Fruit fly (Drosophila melanogaster) whole organism, embryonic: ENCODE data around the gene Shaw.

Experiments used
- B-H1 ChIP-seq: fragments of 200-800 bp; sonication (Bioruptor generic); IDR thresholded peaks from 3 replicates; pipeline ENCODE4 v1.3.6; 2022; ENCODE audit warnings: missing biosample characterization, missing genetic modification characterization
- BtbVII ChIP-seq: fragments of 200-800 bp; sonication (Bioruptor generic); optimal IDR thresholded peaks from 3 replicates; lab custom pipeline; 2017; ENCODE audit warnings: missing biosample characterization, mild to moderate bottlenecking, missing genetic modification characterization
- CG10267 ChIP-seq: fragments of 200-800 bp; sonication (Bioruptor generic); optimal IDR thresholded peaks from 2 replicates; lab custom pipeline; 2018; ENCODE audit warnings: missing biosample characterization, mild to moderate bottlenecking, missing genetic modification characterization, moderate library complexity
- CG10654 ChIP-seq: fragments of 200-800 bp; sonication (Bioruptor generic); optimal IDR thresholded peaks from 2 replicates; lab custom pipeline; 2016; ENCODE audit warnings: missing biosample characterization, missing genetic modification characterization
- CG11398 ChIP-seq: fragments of 200-800 bp; sonication (Bioruptor generic); optimal IDR thresholded peaks from 2 replicates; lab custom pipeline; 2016; ENCODE audit warnings: missing biosample characterization, missing genetic modification characterization
- CG11456 ChIP-seq: fragments of 200-800 bp; sonication (Bioruptor generic); IDR thresholded peaks from 3 replicates; pipeline ENCODE4 v1.3.6; 2022; ENCODE audit warnings: missing biosample characterization, missing genetic modification characterization
- CG11696 ChIP-seq: fragments of 200-800 bp; sonication (Bioruptor generic); IDR thresholded peaks from 2 replicates; pipeline ENCODE4 v1.3.6; 2022; ENCODE audit warnings: missing biosample characterization, missing genetic modification characterization
- CG12071 ChIP-seq: fragments of 200-800 bp; sonication (Bioruptor generic); optimal IDR thresholded peaks from 3 replicates; lab custom pipeline; 2018; ENCODE audit warnings: missing biosample characterization, mild to moderate bottlenecking, missing genetic modification characterization
- CG13296 ChIP-seq: fragments of 200-800 bp; sonication (Bioruptor generic); optimal IDR thresholded peaks from 3 replicates; lab custom pipeline; 2018; ENCODE audit warnings: missing biosample characterization, mild to moderate bottlenecking, missing genetic modification characterization
- CG15479 ChIP-seq: fragments of 200-800 bp; sonication (Bioruptor generic); optimal IDR thresholded peaks from 3 replicates; lab custom pipeline; 2019; ENCODE audit warnings: missing biosample characterization, mild to moderate bottlenecking, missing genetic modification characterization, moderate library complexity
- CG1603 ChIP-seq: fragments of 200-800 bp; sonication (Bioruptor generic); optimal IDR thresholded peaks from 2 replicates; lab custom pipeline; 2019; ENCODE audit warnings: missing biosample characterization, mild to moderate bottlenecking, missing genetic modification characterization, moderate library complexity
- CG17359 ChIP-seq: fragments of 200-800 bp; sonication (Bioruptor generic); optimal IDR thresholded peaks from 3 replicates; lab custom pipeline; 2018; ENCODE audit warnings: missing biosample characterization, mild to moderate bottlenecking, missing genetic modification characterization, moderate library complexity
- CG7556 ChIP-seq: fragments of 200-800 bp; sonication (Bioruptor generic); optimal IDR thresholded peaks from 2 replicates; lab custom pipeline; 2017; ENCODE audit warnings: missing biosample characterization, mild to moderate bottlenecking, missing genetic modification characterization
- CG7963 ChIP-seq: fragments of 200-800 bp; sonication (Bioruptor generic); IDR thresholded peaks from 3 replicates; pipeline ENCODE4 v1.3.6; 2022; ENCODE audit warnings: missing biosample characterization, missing genetic modification characterization; ENCODE audit not compliant: partially characterized antibody
- CG7987 ChIP-seq: fragments of 200-800 bp; sonication (Bioruptor generic); optimal IDR thresholded peaks from 2 replicates; lab custom pipeline; 2018; ENCODE audit warnings: missing biosample characterization, mild to moderate bottlenecking, missing genetic modification characterization, moderate library complexity
- D19B ChIP-seq: fragments of 200-800 bp; sonication (Bioruptor generic); optimal IDR thresholded peaks from 2 replicates; lab custom pipeline; 2017; ENCODE audit warnings: missing biosample characterization, mild to moderate bottlenecking, missing genetic modification characterization
- Dfd ChIP-seq, 2 experiments: fragments of >200 bp; optimal IDR thresholded peaks; 2 replicates each; lab custom pipeline; 2017; ENCODE audit warnings: missing biosample characterization in 2 of 2, missing genetic modification characterization in 2 of 2
- HLH4C ChIP-seq: fragments of 200-800 bp; sonication (Bioruptor generic); IDR thresholded peaks from 3 replicates; pipeline ENCODE4 v1.3.6; 2022; ENCODE audit warnings: missing biosample characterization, missing genetic modification characterization; ENCODE audit not compliant: partially characterized antibody
- Hand ChIP-seq: fragments of 200-800 bp; sonication (Bioruptor generic); optimal IDR thresholded peaks from 2 replicates; lab custom pipeline; 2017; ENCODE audit warnings: mild to moderate bottlenecking, missing biosample characterization, missing genetic modification reagents, missing genetic modification characterization
- MBD-R2 ChIP-seq: fragments of 200-800 bp; sonication (Bioruptor generic); IDR thresholded peaks from 2 replicates; pipeline ENCODE4 v1.3.6; 2022; ENCODE audit warnings: missing biosample characterization, missing genetic modification characterization
- MTF-1 ChIP-seq: fragments of 200-800 bp; sonication (Bioruptor generic); optimal IDR thresholded peaks from 2 replicates; lab custom pipeline; 2018; ENCODE audit warnings: missing biosample characterization, mild to moderate bottlenecking, missing genetic modification characterization, borderline replicate concordance
- Mad ChIP-seq: fragments of 200-800 bp; sonication (Bioruptor generic); optimal IDR thresholded peaks from 2 replicates; lab custom pipeline; 2016; ENCODE audit warnings: missing biosample characterization, missing genetic modification characterization
- Mrtf ChIP-seq: fragments of 200-800 bp; sonication (Bioruptor generic); IDR thresholded peaks from 3 replicates; pipeline ENCODE4 v1.3.6; 2022; ENCODE audit warnings: missing biosample characterization, missing genetic modification characterization
- NC2α ChIP-seq: fragments of 200-800 bp; sonication (Bioruptor generic); optimal IDR thresholded peaks from 2 replicates; lab custom pipeline; 2016; ENCODE audit warnings: missing biosample characterization, missing genetic modification characterization
- PHDP ChIP-seq: fragments of 200-800 bp; sonication (Bioruptor generic); optimal IDR thresholded peaks from 3 replicates; lab custom pipeline; 2018; ENCODE audit warnings: missing biosample characterization, mild to moderate bottlenecking, missing genetic modification characterization, moderate library complexity
- Poxn ChIP-seq: fragments of 200-800 bp; sonication (Bioruptor generic); IDR thresholded peaks from 2 replicates; pipeline ENCODE4 v1.3.6; 2022; ENCODE audit warnings: missing biosample characterization, missing genetic modification characterization
- Ravus ChIP-seq: fragments of 200-800 bp; sonication (Bioruptor generic); IDR thresholded peaks from 2 replicates; pipeline ENCODE4 v1.3.6; 2022; ENCODE audit warnings: missing biosample characterization, missing genetic modification characterization
- Scr ChIP-seq: fragments of 200-800 bp; sonication (Bioruptor generic); IDR thresholded peaks from 2 replicates; pipeline ENCODE4 v1.3.6; 2022; ENCODE audit warnings: missing biosample characterization, missing genetic modification characterization; ENCODE audit not compliant: partially characterized antibody
- TFAM ChIP-seq: fragments of 200-800 bp; sonication (Bioruptor generic); optimal IDR thresholded peaks from 2 replicates; lab custom pipeline; 2017; ENCODE audit warnings: missing biosample characterization, missing genetic modification characterization, inconsistent platforms
- Vsx1 ChIP-seq: fragments of 200-800 bp; sonication (Bioruptor generic); optimal IDR thresholded peaks from 2 replicates; lab custom pipeline; 2017; ENCODE audit warnings: missing biosample characterization, mild to moderate bottlenecking, missing genetic modification characterization, missing genetic modification reagents
- YL-1 ChIP-seq: fragments of 200-800 bp; sonication (Bioruptor generic); optimal IDR thresholded peaks from 3 replicates; lab custom pipeline; 2017; ENCODE audit warnings: missing biosample characterization, mild to moderate bottlenecking, missing genetic modification characterization
- ab ChIP-seq: fragments of 200-800 bp; sonication (Bioruptor generic); optimal IDR thresholded peaks from 2 replicates; lab custom pipeline; 2016; ENCODE audit warnings: missing biosample characterization, missing genetic modification characterization
- aop ChIP-seq: fragments of 200-800 bp; sonication (Bioruptor generic); IDR thresholded peaks from 2 replicates; pipeline ENCODE4 v1.3.6; 2022; ENCODE audit warnings: missing biosample characterization, missing genetic modification characterization
- ap ChIP-seq: fragments of 200-800 bp; sonication (Bioruptor generic); IDR thresholded peaks from 2 replicates; pipeline ENCODE4 v1.3.6; 2022; ENCODE audit warnings: missing biosample characterization, missing genetic modification characterization
- bbx ChIP-seq: fragments of 200-800 bp; sonication (Bioruptor generic); IDR thresholded peaks from 2 replicates; pipeline ENCODE4 v1.3.6; 2022; ENCODE audit warnings: missing biosample characterization, missing genetic modification characterization; ENCODE audit not compliant: partially characterized antibody
- crc ChIP-seq: fragments of 200-800 bp; sonication (Bioruptor generic); optimal IDR thresholded peaks from 2 replicates; lab custom pipeline; 2016; ENCODE audit warnings: missing biosample characterization, missing genetic modification characterization
- emc ChIP-seq: fragments of 200-800 bp; sonication (Bioruptor generic); optimal IDR thresholded peaks from 2 replicates; lab custom pipeline; 2016; ENCODE audit warnings: missing biosample characterization, missing genetic modification characterization
- fd3F ChIP-seq: fragments of 200-800 bp; sonication (Bioruptor generic); optimal IDR thresholded peaks from 2 replicates; lab custom pipeline; 2018; ENCODE audit warnings: missing biosample characterization, mild to moderate bottlenecking, missing genetic modification characterization, moderate library complexity
- grn ChIP-seq: fragments of 200-800 bp; sonication (Bioruptor generic); optimal IDR thresholded peaks from 3 replicates; lab custom pipeline; 2017; ENCODE audit warnings: missing biosample characterization, missing genetic modification characterization
- hbn ChIP-seq: fragments of 200-800 bp; sonication (Bioruptor generic); IDR thresholded peaks from 2 replicates; pipeline ENCODE4 v1.3.6; 2022; ENCODE audit warnings: missing biosample characterization, missing genetic modification characterization; ENCODE audit not compliant: partially characterized antibody
- ind ChIP-seq: fragments of 200-800 bp; sonication (Bioruptor generic); optimal IDR thresholded peaks from 3 replicates; lab custom pipeline; 2016; ENCODE audit warnings: missing biosample characterization, missing genetic modification characterization
- lilli ChIP-seq: fragments of 200-800 bp; sonication (Bioruptor generic); optimal IDR thresholded peaks from 3 replicates; lab custom pipeline; 2016; ENCODE audit warnings: missing biosample characterization, missing genetic modification characterization
- lola ChIP-seq, 3 experiments: fragments of >200 bp in 2 of 3; fragments of 200-800 bp in 1 of 3; sonication (Bioruptor generic) in 1 of 3; optimal IDR thresholded peaks; 2 replicates each; lab custom pipeline; 2017 to 2019; ENCODE audit warnings: missing biosample characterization in 3 of 3, missing genetic modification characterization in 3 of 3, mild to moderate bottlenecking in 1 of 3, moderate library complexity in 1 of 3
- nerfin-1 ChIP-seq: fragments of 200-800 bp; sonication (Bioruptor generic); optimal IDR thresholded peaks from 3 replicates; lab custom pipeline; 2019; ENCODE audit warnings: missing biosample characterization, mild to moderate bottlenecking, missing genetic modification characterization, moderate library complexity
- org-1 ChIP-seq: fragments of 200-800 bp; sonication (Bioruptor generic); optimal IDR thresholded peaks from 2 replicates; lab custom pipeline; 2017; ENCODE audit warnings: missing biosample characterization, missing genetic modification characterization
- pan ChIP-seq, 4 experiments: fragments of >200 bp in 3 of 4; fragments of 200-800 bp in 1 of 4; sonication (Bioruptor generic) in 1 of 4; optimal IDR thresholded peaks in 3 of 4; IDR thresholded peaks in 1 of 4; 2 replicates each; pipeline versions ENCODE4 v1.3.6 to Lab custom; 2017 to 2022; ENCODE audit warnings: missing biosample characterization in 2 of 4, missing genetic modification characterization in 2 of 4, mixed read lengths in 1 of 4
- ro ChIP-seq: fragments of 200-800 bp; sonication (Bioruptor generic); IDR thresholded peaks from 2 replicates; pipeline ENCODE4 v1.3.6; 2022; ENCODE audit warnings: missing biosample characterization, missing genetic modification characterization
- zf30C ChIP-seq: fragments of 200-800 bp; sonication (Bioruptor generic); optimal IDR thresholded peaks from 3 replicates; lab custom pipeline; 2018; ENCODE audit warnings: missing biosample characterization, mild to moderate bottlenecking, missing genetic modification characterization

Gene Shaw

dm6 chr2L:3776614-3777196, 58.7 kb downstream of the Shaw start (continued):
- no peak for TF ChIP-seq pan (optimal IDR thresholded peaks at IDR 0.05; lab: Kevin White, UChicago)
- TF ChIP-seq pan (GFP tag; optimal IDR thresholded peaks at IDR 0.05 in 1 of 2, IDR thresholded peaks at IDR 0.05 in 1 of 2), result peak in 1 of 2 experiments; percentile 85
- TF ChIP-seq Ravus, result no peak; the same call in 1 of the 2 replicates
- TF ChIP-seq CG13296 (GFP tag; lab: Kevin White, UChicago), result peak; percentile 74
- TF ChIP-seq Hand (GFP tag; lab: Kevin White, UChicago), result peak; percentile 52
- TF ChIP-seq BtbVII, result peak; percentile 80
- peak; percentile 55 for TF ChIP-seq CG10654
- peak; percentile 84 for TF ChIP-seq grn (GFP tag; lab: Kevin White, UChicago)
- no peak for TF ChIP-seq hbn (GFP tag; lab: Robert Waterston, UW)
- TF ChIP-seq ind (GFP tag; lab: Kevin White, UChicago), result peak; percentile 72
- peak; percentile 80 for TF ChIP-seq ap (GFP tag; lab: Robert Waterston, UW)
- TF ChIP-seq ab (GFP tag; lab: Kevin White, UChicago), result no peak
- peak; percentile 27 for TF ChIP-seq D19B (GFP tag; lab: Kevin White, UChicago)
- TF ChIP-seq CG7556 (GFP tag; lab: Kevin White, UChicago), result peak; percentile 87
- 0 out of 3 replicates have a peak, but pooled peaks have one; percentile 59 for TF ChIP-seq CG11456 (GFP tag; lab: Robert Waterston, UW)
- peak; percentile 18 for TF ChIP-seq YL-1 (GFP tag; lab: Kevin White, UChicago)
- TF ChIP-seq Scr (GFP tag; lab: Robert Waterston, UW), result no peak
- peak; percentile 88 for TF ChIP-seq CG15479 (GFP tag; lab: Kevin White, UChicago)
- no peak for TF ChIP-seq crc (GFP tag; lab: Kevin White, UChicago)
- peak; percentile 88 for TF ChIP-seq CG17359 (tag; lab: Kevin White, UChicago)
- TF ChIP-seq CG7987 (GFP tag; lab: Kevin White, UChicago), result peak; percentile 2
- peak; percentile 96 for TF ChIP-seq zf30C (GFP tag; lab: Kevin White, UChicago)
- TF ChIP-seq Mad (GFP tag; lab: Kevin White, UChicago), result no peak
- peak in 1 of 3 experiments; percentile 92 for TF ChIP-seq lola (GFP tag; optimal IDR thresholded peaks at IDR 0.05; lab: Kevin White, UChicago)
- peak; percentile 33 for TF ChIP-seq lilli (GFP tag; lab: Kevin White, UChicago)
- no peak for TF ChIP-seq CG12071 (GFP tag; lab: Kevin White, UChicago)
- peak; percentile 89 for TF ChIP-seq CG10267
- peak; percentile 53 for TF ChIP-seq Vsx1 (GFP tag; lab: Kevin White, UChicago)
- TF ChIP-seq HLH4C (GFP tag; lab: Robert Waterston, UW), result no peak
- TF ChIP-seq CG11696, result peak; percentile 61
- peak; percentile 91 for TF ChIP-seq PHDP
- peak; percentile 76 for TF ChIP-seq fd3F (GFP tag; lab: Kevin White, UChicago)
- TF ChIP-seq org-1, result peak; percentile 69
- TF ChIP-seq CG7963 (GFP tag; lab: Robert Waterston, UW), result no peak
- peak; percentile 31; the same call in 1 of the 3 replicates for TF ChIP-seq Mrtf (GFP tag; lab: Robert Waterston, UW)
- peak; percentile 1 for TF ChIP-seq CG1603 (tag; lab: Kevin White, UChicago)
- no peak for TF ChIP-seq Dfd (GFP tag; optimal IDR thresholded peaks at IDR 0.05; lab: Kevin White, UChicago)
- peak; percentile 59 for TF ChIP-seq B-H1 (GFP tag; lab: Robert Waterston, UW)
- no peak for TF ChIP-seq CG11398 (GFP tag; lab: Kevin White, UChicago)
- TF ChIP-seq ro (GFP tag; lab: Robert Waterston, UW), result peak; percentile 82
- no peak for TF ChIP-seq Poxn
- TF ChIP-seq aop (GFP tag; lab: Robert Waterston, UW), result no peak
- peak; percentile 57; the same call in 1 of the 2 replicates for TF ChIP-seq MBD-R2 (GFP tag; lab: Robert Waterston, UW)
- no peak for TF ChIP-seq TFAM
- peak; percentile 93 for TF ChIP-seq nerfin-1 (tag; lab: Kevin White, UChicago)
- TF ChIP-seq bbx, result no peak
- TF ChIP-seq MTF-1 (GFP tag; lab: Kevin White, UChicago), result peak; percentile 23
- TF ChIP-seq emc, result no peak
- TF ChIP-seq NC2α (GFP tag; lab: Kevin White, UChicago), result peak; percentile 7
